Worm (Caenorhabditis elegans): ENCODE data around the gene srw-24.

srw-24 gene

ce11 chrV:15187083-15188057, 36.4 kb upstream of the srw-24 start, which contains the start of the genes cyn-7 and bath-36 (continued):
- peak; percentile 69 for TF ChIP-seq irx-1 (tag; optimal IDR thresholded peaks at IDR 0.05)
- TF ChIP-seq elt-3 (tag; optimal IDR thresholded peaks at IDR 0.05), result peak in 2 of 6 experiments; percentile 81 to 92
- no peak for TF ChIP-seq hpl-2 (GFP tag; optimal IDR thresholded peaks at IDR 0.05)
- TF ChIP-seq unc-62 (GFP tag; optimal IDR thresholded peaks at IDR 0.05), result no peak
- TF ChIP-seq jun-1 (tag; optimal IDR thresholded peaks at IDR 0.05), result peak; percentile 75
- TF ChIP-seq pax-3 (tag; optimal IDR thresholded peaks at IDR 0.05), result peak; percentile 71
- TF ChIP-seq hlh-4 (tag; optimal IDR thresholded peaks at IDR 0.05), result no peak
- peak; percentile 86 for TF ChIP-seq xbp-1 (tag; optimal IDR thresholded peaks at IDR 0.05)
- peak; percentile 63 for TF ChIP-seq unc-86 (tag; optimal IDR thresholded peaks at IDR 0.05)
- no peak for TF ChIP-seq nhr-84 (tag; optimal IDR thresholded peaks at IDR 0.05)
- peak; percentile 75 to 84 for TF ChIP-seq efl-1 (optimal IDR thresholded peaks at IDR 0.05)
- peak; percentile 82 to 98 for TF ChIP-seq efl-1 (GFP tag; optimal IDR thresholded peaks at IDR 0.05 in 1 of 2)
- TF ChIP-seq snu-23 (GFP tag; optimal IDR thresholded peaks at IDR 0.05), result peak; percentile 94
- TF ChIP-seq elt-2 (tag; optimal IDR thresholded peaks at IDR 0.05), result peak; percentile 74
- peak; percentile 42 for TF ChIP-seq zip-4 (GFP tag; optimal IDR thresholded peaks at IDR 0.05)
- TF ChIP-seq egl-27 (tag; optimal IDR thresholded peaks at IDR 0.05), result no peak
- no peak for TF ChIP-seq nhr-12 (tag; optimal IDR thresholded peaks at IDR 0.05)
- peak; percentile 31 for TF ChIP-seq nhr-11 (tag; optimal IDR thresholded peaks at IDR 0.05)
- TF ChIP-seq pqm-1 (tag; optimal IDR thresholded peaks at IDR 0.05), result no peak
- peak; percentile 18 for TF ChIP-seq pag-3 (tag; optimal IDR thresholded peaks at IDR 0.05; ENCODE audit: borderline replicate concordance, insufficient read depth)
- no peak for TF ChIP-seq ama-1 (optimal IDR thresholded peaks at IDR 0.05)
- TF ChIP-seq ces-1 (GFP tag; optimal IDR thresholded peaks at IDR 0.05), result no peak
- no peak for TF ChIP-seq ceh-90 (tag; optimal IDR thresholded peaks at IDR 0.05)
- TF ChIP-seq lin-14 (GFP tag; optimal IDR thresholded peaks at IDR 0.05), result peak; percentile 93
- TF ChIP-seq ets-5 (GFP tag; IDR thresholded peaks at IDR 0.05), result no peak
- TF ChIP-seq nhr-237 (tag; optimal IDR thresholded peaks at IDR 0.05), result no peak
- TF ChIP-seq nhr-76 (tag; optimal IDR thresholded peaks at IDR 0.05), result no peak
- no peak for TF ChIP-seq aha-1 (tag; optimal IDR thresholded peaks at IDR 0.05)
- no peak for TF ChIP-seq efl-3 (GFP tag; optimal IDR thresholded peaks at IDR 0.05)
- peak; percentile 30 for TF ChIP-seq sox-4 (tag; optimal IDR thresholded peaks at IDR 0.05)
- peak; percentile 87 for TF ChIP-seq nhr-90 (tag; optimal IDR thresholded peaks at IDR 0.05; ENCODE audit: poor library complexity)
- peak in 1 of 2 experiments; percentile 71 for TF ChIP-seq mdl-1 (tag; optimal IDR thresholded peaks at IDR 0.05)
- TF ChIP-seq nhr-47 (tag; optimal IDR thresholded peaks at IDR 0.05), result peak; percentile 90
- no peak for TF ChIP-seq sup-37 (GFP tag; optimal IDR thresholded peaks at IDR 0.05)
- TF ChIP-seq nhr-85 (tag), result peak; percentile 93

DNA sequence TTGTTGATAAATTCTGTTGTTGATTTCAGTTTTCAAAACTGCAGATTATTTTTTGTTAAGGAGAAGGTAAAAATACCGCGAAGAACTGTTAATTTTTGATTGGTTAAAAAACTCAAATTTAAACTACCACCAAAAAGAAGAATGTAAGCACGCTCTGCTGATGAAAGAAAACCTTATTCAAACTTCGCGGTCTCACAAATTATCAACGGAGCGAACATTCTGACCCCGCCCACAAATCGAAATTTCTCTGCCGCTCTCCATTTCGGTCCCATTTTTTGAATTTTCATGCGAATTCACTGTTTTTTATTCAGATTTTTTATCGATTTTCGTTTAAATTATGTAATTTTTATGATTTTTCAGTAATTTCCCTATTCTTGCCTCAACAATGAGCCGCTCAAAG, 34.2 kb upstream of the srw-24 start, which contains the start of gene cyn-3:
cyn-3 (plus strand) TSS at position 361 of the 400 bp plus-strand sequence.
- TF ChIP-seq nhr-11 (tag; optimal IDR thresholded peaks at IDR 0.05) (peak; percentile 50), unc-86 (tag; optimal IDR thresholded peaks at IDR 0.05) (peak; percentile 90), ceh-82 (tag; optimal IDR thresholded peaks at IDR 0.05) (peak; percentile 80 to 95 (median 81)), lin-35 (GFP tag; optimal IDR thresholded peaks at IDR 0.05) (peak; percentile 100), zip-4 (GFP tag; optimal IDR thresholded peaks at IDR 0.05) (peak; percentile 52), pax-3 (tag; optimal IDR thresholded peaks at IDR 0.05) (peak; percentile 92), alr-1 (tag; optimal IDR thresholded peaks at IDR 0.05; ENCODE audit: borderline replicate concordance) (no peak), dpl-1 (GFP tag; optimal IDR thresholded peaks at IDR 0.05) (peak; percentile 99), hlh-4 (tag; optimal IDR thresholded peaks at IDR 0.05) (no peak), aly-2 (tag; optimal IDR thresholded peaks at IDR 0.05) (peak; percentile 83), elt-2 (tag; optimal IDR thresholded peaks at IDR 0.05) (peak; percentile 37), pqm-1 (tag; optimal IDR thresholded peaks at IDR 0.05) (no peak), sptf-1 (tag; optimal IDR thresholded peaks at IDR 0.05) (no peak), nhr-85 (tag) (peak; percentile 95), ztf-4 (tag; optimal IDR thresholded peaks at IDR 0.05) (peak; percentile 79), nhr-12 (tag; optimal IDR thresholded peaks at IDR 0.05) (no peak), isw-1 (GFP tag; IDR thresholded peaks at IDR 0.05) (peak; percentile 91), fkh-10 (GFP tag; optimal IDR thresholded peaks at IDR 0.05) (peak; percentile 56), elt-3 (tag; optimal IDR thresholded peaks at IDR 0.05) (peak in 3 of 6 experiments; percentile 29 to 89 (median 83)), jun-1 (tag; optimal IDR thresholded peaks at IDR 0.05) (peak; percentile 88), nhr-84 (tag; optimal IDR thresholded peaks at IDR 0.05) (no peak), mdl-1 (tag; optimal IDR thresholded peaks at IDR 0.05) (peak in 1 of 2 experiments; percentile 85), unc-130 (tag; optimal IDR thresholded peaks at IDR 0.05) (peak; percentile 83), efl-3 (GFP tag; optimal IDR thresholded peaks at IDR 0.05) (no peak), lsy-2 (tag; optimal IDR thresholded peaks at IDR 0.05) (peak; percentile 91 to 95), rnt-1 (tag; optimal IDR thresholded peaks at IDR 0.05) (peak; percentile 92), nhr-47 (tag; optimal IDR thresholded peaks at IDR 0.05) (peak; percentile 95), tlp-1 (tag; optimal IDR thresholded peaks at IDR 0.05) (no peak)
